Fruit fly (Drosophila melanogaster) whole organism, wandering third instar larva: ENCODE results near the gene NijA.

Source experiments
- Abd-B ChIP-seq: fragments of >200 bp; optimal IDR thresholded peaks from 2 replicates; lab custom pipeline; 2017; ENCODE audit warnings: missing biosample characterization, missing genetic modification characterization
- CG32264 ChIP-seq: fragments of 200-800 bp; sonication (Bioruptor generic); optimal IDR thresholded peaks from 2 replicates; lab custom pipeline; 2016; ENCODE audit warnings: missing biosample characterization, missing genetic modification characterization
- CG9705 ChIP-seq: fragments of 200-800 bp; sonication (Bioruptor generic); optimal IDR thresholded peaks from 2 replicates; lab custom pipeline; 2018; ENCODE audit warnings: missing biosample characterization, mild to moderate bottlenecking, missing genetic modification characterization
- CrebA ChIP-seq: fragments of 200-800 bp; sonication (Bioruptor generic); optimal IDR thresholded peaks from 2 replicates; lab custom pipeline; 2016; ENCODE audit warnings: missing biosample characterization, mild to moderate bottlenecking, missing genetic modification characterization, borderline replicate concordance
- Dfd ChIP-seq: fragments of >200 bp; optimal IDR thresholded peaks from 2 replicates; lab custom pipeline; 2017; ENCODE audit warnings: missing biosample characterization, missing genetic modification characterization
- Dif ChIP-seq: fragments of 200-275, 200-300 bp; sonication (Bioruptor generic); optimal IDR thresholded peaks from 2 replicates; lab custom pipeline; 2018; ENCODE audit warnings: missing biosample characterization, missing genetic modification characterization; ENCODE audit not compliant: partially characterized antibody
- GATAd ChIP-seq: sonication (Bioruptor generic); optimal IDR thresholded peaks from 2 replicates; lab custom pipeline; 2016; ENCODE audit warnings: missing biosample characterization, missing genetic modification characterization
- HLH106 ChIP-seq: fragments of 200-800 bp; optimal IDR thresholded peaks from 3 replicates; lab custom pipeline; 2019; ENCODE audit warnings: missing biosample characterization, mild to moderate bottlenecking, missing genetic modification characterization, moderate library complexity
- Hnf4 ChIP-seq: fragments of 200-800 bp; sonication (Bioruptor generic); optimal IDR thresholded peaks from 2 replicates; lab custom pipeline; 2016; ENCODE audit warnings: missing biosample characterization, mild to moderate bottlenecking, missing genetic modification characterization
- Hr78 ChIP-seq: fragments of >200 bp; optimal IDR thresholded peaks from 2 replicates; lab custom pipeline; 2017; ENCODE audit warnings: missing biosample characterization, missing genetic modification characterization
- Hr83 ChIP-seq: fragments of 200-300 bp; sonication (Bioruptor generic); optimal IDR thresholded peaks from 2 replicates; lab custom pipeline; 2016; ENCODE audit warnings: missing biosample characterization, mild to moderate bottlenecking, missing genetic modification characterization, moderate library complexity; ENCODE audit not compliant: poor library complexity, severe bottlenecking
- Jra ChIP-seq: sonication (Bioruptor generic); optimal IDR thresholded peaks from 2 replicates; lab custom pipeline; 2016; ENCODE audit warnings: missing biosample characterization, missing genetic modification characterization
- Mio ChIP-seq: sonication (Bioruptor generic); optimal IDR thresholded peaks from 2 replicates; lab custom pipeline; 2016; ENCODE audit warnings: missing biosample characterization, missing genetic modification characterization
- Myc ChIP-seq: fragments of >200 bp; optimal IDR thresholded peaks from 2 replicates; lab custom pipeline; 2017
- N ChIP-seq: fragments of >200 bp; optimal IDR thresholded peaks from 2 replicates; lab custom pipeline; 2018; ENCODE audit warnings: missing biosample characterization, missing external identifiers, missing genetic modification characterization
- OdsH ChIP-seq: fragments of 200-800 bp; sonication (Bioruptor generic); optimal IDR thresholded peaks from 2 replicates; lab custom pipeline; 2016; ENCODE audit warnings: missing biosample characterization, mild to moderate bottlenecking, missing genetic modification characterization
- Rel ChIP-seq, 2 experiments: fragments of 200-800 bp; sonication (Bioruptor generic) in 1 of 2; optimal IDR thresholded peaks; 2 replicates in 1 of 2; 3 replicates in 1 of 2; lab custom pipeline; 2016 to 2019; ENCODE audit warnings: mild to moderate bottlenecking in 2 of 2, missing biosample characterization in 2 of 2, missing genetic modification characterization in 2 of 2, moderate library complexity in 1 of 2
- Sp1 ChIP-seq: fragments of 200-800 bp; sonication (Bioruptor generic); optimal IDR thresholded peaks from 3 replicates; lab custom pipeline; 2019; ENCODE audit warnings: missing biosample characterization, mild to moderate bottlenecking, missing genetic modification characterization, moderate library complexity
- Vsx2 ChIP-seq: fragments of 200-300, 225-300 bp; sonication (Bioruptor generic); optimal IDR thresholded peaks from 2 replicates; lab custom pipeline; 2018; ENCODE audit warnings: missing biosample characterization, missing genetic modification characterization; ENCODE audit not compliant: partially characterized antibody
- br ChIP-seq: fragments of 200-800 bp; sonication (Bioruptor generic); optimal IDR thresholded peaks from 2 replicates; lab custom pipeline; 2016; ENCODE audit warnings: missing biosample characterization, missing genetic modification characterization
- brk ChIP-seq: fragments of 200-800 bp; sonication (Bioruptor generic); optimal IDR thresholded peaks from 2 replicates; lab custom pipeline; 2016; ENCODE audit warnings: missing biosample characterization, mild to moderate bottlenecking, missing genetic modification characterization
- dl ChIP-seq, 2 experiments: fragments of 175-275, 200-275 bp in 1 of 2; fragments of 200-275 bp in 1 of 2; sonication (Bioruptor generic); optimal IDR thresholded peaks; lab custom pipeline; 2018; ENCODE audit warnings: mild to moderate bottlenecking in 2 of 2, missing biosample characterization in 2 of 2, missing genetic modification characterization in 2 of 2, moderate library complexity in 2 of 2; ENCODE audit not compliant: partially characterized antibody in 2 of 2, insufficient read depth in 1 of 2
- dmrt93B ChIP-seq: fragments of 200-800 bp; sonication (Bioruptor generic); optimal IDR thresholded peaks from 2 replicates; lab custom pipeline; 2018; ENCODE audit warnings: missing biosample characterization, mild to moderate bottlenecking, missing genetic modification characterization
- dsf ChIP-seq: sonication (Bioruptor generic); optimal IDR thresholded peaks from 2 replicates; lab custom pipeline; 2016; ENCODE audit warnings: missing biosample characterization, missing genetic modification characterization, borderline replicate concordance
- ey ChIP-seq: fragments of 200-800 bp; sonication (Bioruptor generic); optimal IDR thresholded peaks from 2 replicates; lab custom pipeline; 2016; ENCODE audit warnings: missing biosample characterization, missing genetic modification characterization
- foxo ChIP-seq, 2 experiments: fragments of 200-800 bp; sonication (Bioruptor generic); optimal IDR thresholded peaks; 2 replicates in 1 of 2; 3 replicates in 1 of 2; lab custom pipeline; 2016 to 2017; ENCODE audit warnings: missing biosample characterization in 2 of 2, missing genetic modification characterization in 2 of 2
- fru ChIP-seq: fragments of 200-800 bp; sonication (Bioruptor generic); optimal IDR thresholded peaks from 3 replicates; lab custom pipeline; 2016; ENCODE audit warnings: missing biosample characterization, mild to moderate bottlenecking, missing genetic modification characterization
- h ChIP-seq: fragments of 200-800 bp; sonication (Bioruptor generic); optimal IDR thresholded peaks from 3 replicates; lab custom pipeline; 2016; ENCODE audit warnings: missing biosample characterization, mild to moderate bottlenecking, missing genetic modification characterization
- jim ChIP-seq: fragments of 175-275, 200-325 bp; sonication (Bioruptor generic); optimal IDR thresholded peaks from 2 replicates; lab custom pipeline; 2016; ENCODE audit warnings: missing biosample characterization, mild to moderate bottlenecking, missing genetic modification characterization
- lola ChIP-seq: fragments of >200 bp; optimal IDR thresholded peaks from 2 replicates; lab custom pipeline; 2017; ENCODE audit warnings: missing biosample characterization, missing genetic modification characterization
- pan ChIP-seq: fragments of >200 bp; optimal IDR thresholded peaks from 2 replicates; lab custom pipeline; 2017
- psq ChIP-seq: fragments of 200-800 bp; sonication (Bioruptor generic); optimal IDR thresholded peaks from 3 replicates; lab custom pipeline; 2017; ENCODE audit warnings: missing biosample characterization, mild to moderate bottlenecking, missing genetic modification characterization, moderate library complexity
- rgr ChIP-seq: fragments of 200-800 bp; sonication (Bioruptor generic); optimal IDR thresholded peaks from 3 replicates; lab custom pipeline; 2016; ENCODE audit warnings: missing biosample characterization, mild to moderate bottlenecking, missing genetic modification characterization
- sage ChIP-seq: fragments of 200-800 bp; sonication (Bioruptor generic); optimal IDR thresholded peaks from 2 replicates; lab custom pipeline; 2016; ENCODE audit warnings: missing biosample characterization, mild to moderate bottlenecking, missing genetic modification characterization
- sv ChIP-seq: fragments of 200-800 bp; sonication (Bioruptor generic); optimal IDR thresholded peaks from 3 replicates; lab custom pipeline; 2016; ENCODE audit warnings: missing biosample characterization, missing genetic modification characterization
- tai ChIP-seq: sonication (Bioruptor generic); optimal IDR thresholded peaks from 2 replicates; lab custom pipeline; 2016; ENCODE audit warnings: missing biosample characterization, missing genetic modification characterization
- usp ChIP-seq: fragments of >200 bp; optimal IDR thresholded peaks from 2 replicates; lab custom pipeline; 2017; ENCODE audit warnings: missing biosample characterization, missing genetic modification characterization
- woc ChIP-seq: sonication (Bioruptor generic); optimal IDR thresholded peaks from 2 replicates; lab custom pipeline; 2016; ENCODE audit warnings: missing biosample characterization, mild to moderate bottlenecking, missing genetic modification characterization

Gene NijA

dm6 chr3L:10680728-10681306 is 15.9 kb downstream of the NijA start:
- no peak for TF ChIP-seq ey (GFP tag; lab: Kevin White, UChicago)
- TF ChIP-seq HLH106 (tag; lab: Kevin White, UChicago): peak; percentile 21
- no peak for TF ChIP-seq tai
- no peak for TF ChIP-seq brk (GFP tag; lab: Kevin White, UChicago)
- TF ChIP-seq Hr83 (GFP tag; lab: Kevin White, UChicago): peak; percentile 16
- TF ChIP-seq Dif (GFP tag; lab: Kevin White, UChicago): peak; percentile 39
- peak; percentile 20 for TF ChIP-seq psq
- TF ChIP-seq OdsH (GFP tag; lab: Kevin White, UChicago): no peak
- no peak for TF ChIP-seq fru (GFP tag; lab: Kevin White, UChicago)
- TF ChIP-seq jim (GFP tag; lab: Kevin White, UChicago): no peak
- TF ChIP-seq Dfd (GFP tag; lab: Kevin White, UChicago): no peak
- TF ChIP-seq dmrt93B: no peak
- TF ChIP-seq Rel (GFP tag; optimal IDR thresholded peaks at IDR 0.05; lab: Kevin White, UChicago): no peak
- peak; percentile 22 for TF ChIP-seq Rel (tag; optimal IDR thresholded peaks at IDR 0.05; lab: Kevin White, UChicago)
- TF ChIP-seq GATAd (GFP tag; lab: Kevin White, UChicago): no peak
- peak in 1 of 2 experiments; percentile 38 for TF ChIP-seq foxo (GFP tag; optimal IDR thresholded peaks at IDR 0.05; lab: Kevin White, UChicago)
- TF ChIP-seq dsf (GFP tag; lab: Kevin White, UChicago): no peak
- TF ChIP-seq Sp1 (GFP tag; lab: Kevin White, UChicago): peak; percentile 24
- TF ChIP-seq Hnf4 (GFP tag; lab: Kevin White, UChicago): no peak
- no peak for TF ChIP-seq usp
- no peak for TF ChIP-seq pan

- TF ChIP-seq CrebA (GFP tag; lab: Kevin White, UChicago) (no peak), Rel (GFP tag; optimal IDR thresholded peaks at IDR 0.05; lab: Kevin White, UChicago) (no peak), Rel (tag; optimal IDR thresholded peaks at IDR 0.05; lab: Kevin White, UChicago) (no peak)
Observed at dm6 chr3L:10680177-10680576, 16.5 kb downstream of the NijA start.

DNA sequence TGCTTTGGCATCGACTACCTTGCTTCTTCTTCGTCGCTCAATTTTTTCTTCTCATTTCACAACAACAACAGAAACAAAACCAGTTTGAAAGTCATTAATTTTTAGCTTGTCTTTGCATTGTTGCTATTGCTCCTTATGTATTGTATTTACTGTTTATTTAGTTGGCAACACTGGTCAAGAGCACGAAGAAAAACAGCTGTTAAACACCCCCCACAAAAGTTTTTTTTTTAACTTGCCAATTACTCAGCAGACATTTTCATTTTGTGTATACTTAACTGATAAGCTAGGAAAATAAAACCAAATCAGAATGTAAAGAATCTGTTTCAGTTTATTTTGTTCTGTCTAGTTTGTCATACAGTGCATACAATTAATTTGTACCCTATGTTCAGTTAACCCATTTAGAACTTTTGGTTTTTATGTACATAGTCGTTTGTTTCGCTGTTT is 16.9 kb downstream of the NijA start:
- TF ChIP-seq br (GFP tag; lab: Kevin White, UChicago) (no peak), HLH106 (tag; lab: Kevin White, UChicago) (no peak), dl (GFP tag; optimal IDR thresholded peaks at IDR 0.05; lab: Kevin White, UChicago; ENCODE audit: insufficient read depth in 1 of 2, partially characterized antibody in 2 of 2) (no peak), foxo (GFP tag; optimal IDR thresholded peaks at IDR 0.05; lab: Kevin White, UChicago) (peak in 1 of 2 experiments; percentile 27), Hr83 (GFP tag; lab: Kevin White, UChicago) (no peak), dsf (GFP tag; lab: Kevin White, UChicago) (no peak), CrebA (GFP tag; lab: Kevin White, UChicago) (no peak), sage (GFP tag; lab: Kevin White, UChicago) (no peak), Abd-B (GFP tag; lab: Kevin White, UChicago) (no peak), GATAd (GFP tag; lab: Kevin White, UChicago) (no peak), Hnf4 (GFP tag; lab: Kevin White, UChicago) (peak; percentile 39), sv (GFP tag; lab: Kevin White, UChicago) (no peak), pan (no peak), Vsx2 (no peak), ey (GFP tag; lab: Kevin White, UChicago) (no peak), psq (no peak), dmrt93B (no peak), Jra (GFP tag; lab: Kevin White, UChicago) (no peak), brk (GFP tag; lab: Kevin White, UChicago) (no peak), rgr (GFP tag; lab: Kevin White, UChicago) (peak; percentile 51), Rel (GFP tag; optimal IDR thresholded peaks at IDR 0.05; lab: Kevin White, UChicago) (no peak), Rel (tag; optimal IDR thresholded peaks at IDR 0.05; lab: Kevin White, UChicago) (no peak), woc (GFP tag; lab: Kevin White, UChicago) (peak; percentile 15), N (GFP tag; lab: Kevin White, UChicago) (no peak), Dif (GFP tag; lab: Kevin White, UChicago) (no peak), Hr78 (GFP tag; lab: Kevin White, UChicago) (no peak), CG9705 (GFP tag; lab: Kevin White, UChicago) (no peak), lola (no peak), fru (GFP tag; lab: Kevin White, UChicago) (no peak), jim (GFP tag; lab: Kevin White, UChicago) (no peak), OdsH (GFP tag; lab: Kevin White, UChicago) (peak; percentile 47), h (GFP tag; lab: Kevin White, UChicago) (peak; percentile 17), Myc (lab: Kevin White, UChicago) (no peak), Mio (GFP tag; lab: Kevin White, UChicago) (no peak), Dfd (GFP tag; lab: Kevin White, UChicago) (no peak), usp (no peak), Sp1 (GFP tag; lab: Kevin White, UChicago) (no peak), CG32264 (no peak), tai (no peak)
